Worm (Caenorhabditis elegans): ENCODE data around the gene Y59H11AR.3.

DNA sequence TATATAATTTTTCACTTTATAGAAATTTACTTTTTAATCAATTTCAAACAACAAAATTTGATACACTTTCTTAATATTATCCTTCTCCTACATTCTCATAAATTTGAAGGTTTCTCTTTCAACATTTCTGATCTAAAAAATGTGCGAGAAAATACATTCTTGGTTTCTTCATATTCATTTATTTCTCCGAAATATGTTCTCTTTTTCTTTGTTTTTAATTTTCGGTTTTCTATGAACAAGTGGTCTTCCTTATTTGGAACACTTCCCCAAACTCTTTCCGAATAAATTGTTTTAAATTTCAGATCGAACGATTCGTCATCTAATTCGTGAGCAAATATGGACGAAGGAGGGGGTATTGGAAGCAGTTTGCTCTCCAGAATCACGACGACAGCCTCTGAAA, 36.1 kb downstream of the Y59H11AR.3 start, which contains the start of gene npr-22:
- TF ChIP-seq cog-1 (tag; optimal IDR thresholded peaks at IDR 0.05) (no peak), med-1 (GFP tag; optimal IDR thresholded peaks at IDR 0.05; ENCODE audit: insufficient read depth) (no peak)

Measured in whole organism, midembryonic.